Fruit fly (Drosophila melanogaster): ENCODE measurements around the gene Pop4.

dm6 chr3L:8013001-8013864 is 34.8 kb upstream of the Pop4 start:
- TF ChIP-seq CG8478 (optimal IDR thresholded peaks at IDR 0.05): no peak
- no peak for TF ChIP-seq CTCF (optimal IDR thresholded peaks at IDR 0.05)
